Fruit fly (Drosophila melanogaster) whole organism: ENCODE measurements around the gene CG14391.

ENCODE experiments used
- CG8478 ChIP-seq: fragments of >200 bp; optimal IDR thresholded peaks from 2 replicates; lab custom pipeline; 2018; ENCODE audit warnings: inconsistent platforms
- pan ChIP-seq: fragments of >200 bp; optimal IDR thresholded peaks from 2 replicates; lab custom pipeline; 2017
- psq ChIP-seq: fragments of >200 bp; optimal IDR thresholded peaks from 2 replicates; lab custom pipeline; 2017
- usp ChIP-seq: fragments of >200 bp; optimal IDR thresholded peaks from 2 replicates; lab custom pipeline; 2017; ENCODE audit warnings: missing biosample characterization, missing genetic modification characterization, mixed read lengths

dm6 chr3R:12645771-12646317 is 48.8 kb downstream of the CG14391 start:
- no peak for TF ChIP-seq psq (lab: Kevin White, UChicago)
- no peak for TF ChIP-seq pan (lab: Kevin White, UChicago)
- no peak for TF ChIP-seq CG8478 (lab: Kevin White, UChicago)
- TF ChIP-seq usp (GFP tag; lab: Kevin White, UChicago) = no peak
